Worm (Caenorhabditis elegans): Measurements from ENCODE around the gene clk-2.

DNA sequence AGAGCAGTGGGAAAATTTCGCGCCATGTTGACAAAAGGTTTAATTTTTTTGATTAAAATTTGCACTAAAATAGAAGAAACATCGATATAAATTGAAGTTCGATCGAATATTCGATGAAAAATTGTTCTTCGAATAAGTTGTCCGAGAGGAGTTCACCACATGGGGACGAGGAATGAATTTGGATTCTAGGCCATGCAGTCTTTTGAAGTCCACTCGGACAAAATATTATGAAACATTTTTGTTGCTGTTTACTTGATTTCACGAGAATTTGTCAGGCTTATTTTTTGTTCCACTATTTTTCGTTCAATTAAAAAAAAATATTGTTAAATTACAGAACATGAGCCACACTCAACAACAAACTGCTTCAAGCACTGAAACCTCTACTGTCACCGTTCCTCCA lies 2.3 kb upstream of the clk-2 start, which contains the start of the genes cux-7 and C07H6.2:
- peak; percentile 57 for TF ChIP-seq ets-7 (tag; optimal IDR thresholded peaks at IDR 0.05)
- no peak for TF ChIP-seq ama-1 (optimal IDR thresholded peaks at IDR 0.05)
- 0 out of 2 replicates have a peak, but pooled peaks have one; percentile 54 for TF ChIP-seq tbx-11 (GFP tag; IDR thresholded peaks at IDR 0.05)
- peak; percentile 49 for TF ChIP-seq hmg-4 (GFP tag; optimal IDR thresholded peaks at IDR 0.05)
- TF ChIP-seq hmbx-1 (tag; optimal IDR thresholded peaks at IDR 0.05), result no peak
- TF ChIP-seq pes-1 (GFP tag; IDR thresholded peaks at IDR 0.05), result no peak
- TF ChIP-seq ceh-36 (tag; optimal IDR thresholded peaks at IDR 0.05), result no peak
- peak; percentile 45 for TF ChIP-seq tra-4 (tag; optimal IDR thresholded peaks at IDR 0.05)
- peak; percentile 11 for TF ChIP-seq B0310.2 (tag; optimal IDR thresholded peaks at IDR 0.05)
- peak; percentile 39 for TF ChIP-seq hnd-1 (tag; optimal IDR thresholded peaks at IDR 0.05)
- TF ChIP-seq flt-1 (GFP tag; IDR thresholded peaks at IDR 0.05), result peak; percentile 65
- no peak for TF ChIP-seq ceh-13 (GFP tag; optimal IDR thresholded peaks at IDR 0.05)
- peak; percentile 55 for TF ChIP-seq F13C5.2 (tag; optimal IDR thresholded peaks at IDR 0.05)

Data from whole organism, early embryonic.